Fruit fly (Drosophila melanogaster): Measurements from ENCODE around the gene Cby.

Cby gene

dm6 chr3R:21867819-21868218, at the start of gene Cby, which contains the start of gene CG6569:
Cby (plus strand) TSS chr3R:21868003.
CG6569 (minus strand) TSS chr3R:21867919.
- TF ChIP-seq pan (optimal IDR thresholded peaks at IDR 0.05): no peak

- TF ChIP-seq Dll (optimal IDR thresholded peaks at IDR 0.05) (no peak), pan (optimal IDR thresholded peaks at IDR 0.05) (no peak), CG8478 (optimal IDR thresholded peaks at IDR 0.05) (no peak), EcR (GFP tag; optimal IDR thresholded peaks at IDR 0.05) (no peak), usp (GFP tag; optimal IDR thresholded peaks at IDR 0.05) (no peak), psq (optimal IDR thresholded peaks at IDR 0.05) (no peak)
These were observed 45.9 kb upstream of the Cby start for dm6 chr3R:21821684-21822561.

- TF ChIP-seq pan (optimal IDR thresholded peaks at IDR 0.05) (no peak), Dll (optimal IDR thresholded peaks at IDR 0.05) (no peak), EcR (GFP tag; optimal IDR thresholded peaks at IDR 0.05) (no peak), CG8478 (optimal IDR thresholded peaks at IDR 0.05) (no peak), usp (GFP tag; optimal IDR thresholded peaks at IDR 0.05) (no peak), psq (optimal IDR thresholded peaks at IDR 0.05) (no peak)
These were observed 45.3 kb upstream of the Cby start, which contains the start of gene CASK for dm6 chr3R:21822562-21822933. CASK (minus strand) TSS chr3R:21822674.

- no peak for TF ChIP-seq pan (optimal IDR thresholded peaks at IDR 0.05)
- no peak for TF ChIP-seq psq (optimal IDR thresholded peaks at IDR 0.05)
- TF ChIP-seq Dll (optimal IDR thresholded peaks at IDR 0.05): no peak
- no peak for TF ChIP-seq EcR (GFP tag; optimal IDR thresholded peaks at IDR 0.05)
- no peak for TF ChIP-seq usp (GFP tag; optimal IDR thresholded peaks at IDR 0.05)
- TF ChIP-seq CG8478 (optimal IDR thresholded peaks at IDR 0.05): no peak
These were observed 44.7 kb upstream of the Cby start for dm6 chr3R:21823076-21823475.

- no peak for TF ChIP-seq CG8478 (optimal IDR thresholded peaks at IDR 0.05)
- no peak for TF ChIP-seq EcR (GFP tag; optimal IDR thresholded peaks at IDR 0.05)
- no peak for TF ChIP-seq psq (optimal IDR thresholded peaks at IDR 0.05)
- no peak for TF ChIP-seq usp (GFP tag; optimal IDR thresholded peaks at IDR 0.05)
- no peak for TF ChIP-seq Dll (optimal IDR thresholded peaks at IDR 0.05)
- no peak for TF ChIP-seq pan (optimal IDR thresholded peaks at IDR 0.05)
These were observed 44.0 kb upstream of the Cby start for dm6 chr3R:21823699-21824406.

- TF ChIP-seq EcR (GFP tag; optimal IDR thresholded peaks at IDR 0.05) (no peak), Dll (optimal IDR thresholded peaks at IDR 0.05) (no peak), pan (optimal IDR thresholded peaks at IDR 0.05) (no peak), usp (GFP tag; optimal IDR thresholded peaks at IDR 0.05) (no peak), CG8478 (optimal IDR thresholded peaks at IDR 0.05) (no peak), psq (optimal IDR thresholded peaks at IDR 0.05) (no peak)
These were observed 43.3 kb upstream of the Cby start for dm6 chr3R:21824407-21825006.

- TF ChIP-seq Dll (optimal IDR thresholded peaks at IDR 0.05) (no peak), CG8478 (optimal IDR thresholded peaks at IDR 0.05) (no peak), usp (GFP tag; optimal IDR thresholded peaks at IDR 0.05) (no peak)
These were observed 42.7 kb upstream of the Cby start for dm6 chr3R:21825140-21825539.

- TF ChIP-seq CG8478 (optimal IDR thresholded peaks at IDR 0.05) (no peak), usp (GFP tag; optimal IDR thresholded peaks at IDR 0.05) (no peak), psq (optimal IDR thresholded peaks at IDR 0.05) (no peak), Dll (optimal IDR thresholded peaks at IDR 0.05) (no peak), EcR (GFP tag; optimal IDR thresholded peaks at IDR 0.05) (no peak), pan (optimal IDR thresholded peaks at IDR 0.05) (no peak)
These were observed 41.8 kb upstream of the Cby start for dm6 chr3R:21825775-21826558.

dm6 chr3R:21827453-21828039, 40.3 kb upstream of the Cby start:
- TF ChIP-seq psq (optimal IDR thresholded peaks at IDR 0.05) (no peak), EcR (GFP tag; optimal IDR thresholded peaks at IDR 0.05) (peak in 1 of 2 experiments; percentile 10), Dll (optimal IDR thresholded peaks at IDR 0.05) (no peak), pan (optimal IDR thresholded peaks at IDR 0.05) (peak; percentile 81)

dm6 chr3R:21828040-21828526, 39.7 kb upstream of the Cby start:
- TF ChIP-seq EcR (GFP tag; optimal IDR thresholded peaks at IDR 0.05) (no peak), pan (optimal IDR thresholded peaks at IDR 0.05) (peak; percentile 26)

dm6 chr3R:21828785-21829486, 38.9 kb upstream of the Cby start:
- no peak for TF ChIP-seq pan (optimal IDR thresholded peaks at IDR 0.05)
- TF ChIP-seq psq (optimal IDR thresholded peaks at IDR 0.05): no peak
- no peak for TF ChIP-seq CG8478 (optimal IDR thresholded peaks at IDR 0.05)
- TF ChIP-seq EcR (GFP tag; optimal IDR thresholded peaks at IDR 0.05): no peak
- no peak for TF ChIP-seq Dll (optimal IDR thresholded peaks at IDR 0.05)
- no peak for TF ChIP-seq usp (GFP tag; optimal IDR thresholded peaks at IDR 0.05)

Data from whole organism.